Worm (Caenorhabditis elegans): Measurements from ENCODE around the gene lido-7.
A peak's percentile ranks its signal among the peaks of the same experiment; 100 is the strongest.

The lido-7 gene

ce11 chrII:2976597-2976996 lies 11.5 kb upstream of the lido-7 start, which contains the start of gene nhr-88:
Gene nhr-88 (plus strand): TSS chrII:2976639.
- TF ChIP-seq nhr-12 (tag; optimal IDR thresholded peaks at IDR 0.05) (no peak), xbp-1 (tag; optimal IDR thresholded peaks at IDR 0.05) (peak; percentile 12), pax-3 (tag; optimal IDR thresholded peaks at IDR 0.05) (no peak), elt-2 (tag; optimal IDR thresholded peaks at IDR 0.05) (no peak), egl-13 (tag; optimal IDR thresholded peaks at IDR 0.05) (peak; percentile 38), nhr-71 (tag; optimal IDR thresholded peaks at IDR 0.05) (peak; percentile 41), irx-1 (tag; optimal IDR thresholded peaks at IDR 0.05) (no peak), fos-1 (tag; optimal IDR thresholded peaks at IDR 0.05) (no peak), aha-1 (tag; optimal IDR thresholded peaks at IDR 0.05) (no peak), ces-1 (GFP tag; optimal IDR thresholded peaks at IDR 0.05) (no peak), C34B4.2 (tag; optimal IDR thresholded peaks at IDR 0.05) (no peak), blmp-1 (tag; optimal IDR thresholded peaks at IDR 0.05) (no peak), skn-1 (tag; optimal IDR thresholded peaks at IDR 0.05) (no peak), efl-3 (GFP tag; optimal IDR thresholded peaks at IDR 0.05) (no peak), zip-4 (GFP tag; optimal IDR thresholded peaks at IDR 0.05) (no peak), fkh-4 (tag; optimal IDR thresholded peaks at IDR 0.05; ENCODE audit: borderline replicate concordance) (no peak), zag-1 (tag; optimal IDR thresholded peaks at IDR 0.05) (no peak), nhr-11 (tag; optimal IDR thresholded peaks at IDR 0.05) (no peak), snu-23 (GFP tag; optimal IDR thresholded peaks at IDR 0.05) (peak; percentile 23), fkh-10 (GFP tag; optimal IDR thresholded peaks at IDR 0.05) (no peak), hpl-2 (GFP tag; optimal IDR thresholded peaks at IDR 0.05) (no peak), tlp-1 (tag; optimal IDR thresholded peaks at IDR 0.05) (no peak), mab-9 (GFP tag; IDR thresholded peaks at IDR 0.05) (no peak), unc-30 (tag; optimal IDR thresholded peaks at IDR 0.05) (no peak), sup-37 (GFP tag; optimal IDR thresholded peaks at IDR 0.05) (no peak), lsy-2 (tag; optimal IDR thresholded peaks at IDR 0.05) (peak in 1 of 2 experiments; percentile 42), pag-3 (tag; optimal IDR thresholded peaks at IDR 0.05; ENCODE audit: borderline replicate concordance, insufficient read depth) (no peak), egl-27 (tag; optimal IDR thresholded peaks at IDR 0.05) (no peak), hlh-4 (tag; optimal IDR thresholded peaks at IDR 0.05) (no peak), swsn-7 (tag; optimal IDR thresholded peaks at IDR 0.05) (peak; percentile 9), vab-15 (tag; optimal IDR thresholded peaks at IDR 0.05) (no peak), grh-1 (GFP tag; IDR thresholded peaks at IDR 0.05) (no peak), ama-1 (optimal IDR thresholded peaks at IDR 0.05) (no peak), ets-5 (GFP tag; IDR thresholded peaks at IDR 0.05) (no peak), efl-1 (optimal IDR thresholded peaks at IDR 0.05) (peak in 1 of 2 experiments; percentile 10), efl-1 (GFP tag; optimal IDR thresholded peaks at IDR 0.05 in 1 of 2) (peak in 1 of 2 experiments; percentile 54), ztf-11 (tag; optimal IDR thresholded peaks at IDR 0.05) (no peak), tbx-2 (tag; optimal IDR thresholded peaks at IDR 0.05) (peak; percentile 20), dpl-1 (GFP tag; optimal IDR thresholded peaks at IDR 0.05) (no peak), ztf-4 (tag; optimal IDR thresholded peaks at IDR 0.05) (no peak), unc-86 (tag; optimal IDR thresholded peaks at IDR 0.05) (peak; percentile 32), nhr-85 (tag) (no peak), lin-39 (tag; optimal IDR thresholded peaks at IDR 0.05) (no peak), lin-14 (GFP tag; optimal IDR thresholded peaks at IDR 0.05) (peak; percentile 79), C16A3.4 (tag; optimal IDR thresholded peaks at IDR 0.05) (no peak), isw-1 (GFP tag; IDR thresholded peaks at IDR 0.05) (peak; percentile 23; the same call in 1 of the 2 replicates), sptf-1 (tag; optimal IDR thresholded peaks at IDR 0.05) (no peak), lir-3 (tag; optimal IDR thresholded peaks at IDR 0.05; ENCODE audit: poor library complexity) (no peak), nhr-47 (tag; optimal IDR thresholded peaks at IDR 0.05) (peak; percentile 36), fkh-8 (tag; optimal IDR thresholded peaks at IDR 0.05) (peak; percentile 60), unc-98 (GFP tag; IDR thresholded peaks at IDR 0.05) (no peak), pqm-1 (tag; optimal IDR thresholded peaks at IDR 0.05) (no peak), sox-4 (tag; optimal IDR thresholded peaks at IDR 0.05) (no peak), ceh-63 (GFP tag; optimal IDR thresholded peaks at IDR 0.05) (no peak)

Data from whole organism, L1 larva.